Worm (Caenorhabditis elegans) whole organism, young adult: Measurements from ENCODE around the gene Y66H1A.8.

Experiments used
- D2030.7 ChIP-seq: fragments of 200-800 bp; sonication (Bioruptor generic); IDR thresholded peaks from 2 replicates; pipeline ENCODE4 v1.3.6; 2022; ENCODE audit warnings: missing genetic modification reagents, missing genetic modification characterization, missing compliant biosample characterization
- F10E7.11 ChIP-seq: sonication (generic microtip); optimal IDR thresholded peaks from 2 replicates; lab custom pipeline; 2017; ENCODE audit warnings: mild to moderate bottlenecking, missing genetic modification characterization, moderate library complexity, missing compliant biosample characterization
- F33H1.4 ChIP-seq: fragments of 200-800 bp; sonication (Bioruptor generic); IDR thresholded peaks from 2 replicates; pipeline ENCODE4 v1.3.6; 2022; ENCODE audit warnings: missing genetic modification reagents, missing genetic modification characterization, missing compliant biosample characterization
- F49E8.2 ChIP-seq: sonication (generic microtip); optimal IDR thresholded peaks from 3 replicates; lab custom pipeline; 2017; ENCODE audit warnings: missing genetic modification characterization, mild to moderate bottlenecking, missing compliant biosample characterization, antibody characterized with exemption, moderate library complexity; ENCODE audit not compliant: insufficient read depth
- F52B5.7 ChIP-seq: sonication (generic microtip); optimal IDR thresholded peaks from 2 replicates; lab custom pipeline; 2016; ENCODE audit warnings: mild to moderate bottlenecking, missing genetic modification characterization, missing compliant biosample characterization
- K11D2.4 ChIP-seq: fragments of 200-800 bp; sonication (Bioruptor generic); IDR thresholded peaks from 2 replicates; pipeline ENCODE4 v1.3.6; 2022; ENCODE audit warnings: missing genetic modification reagents, missing genetic modification characterization, missing compliant biosample characterization
- Y56A3A.18 ChIP-seq: fragments of 200-800 bp; sonication (Bioruptor generic); IDR thresholded peaks from 2 replicates; pipeline ENCODE4 v1.3.6; 2022; ENCODE audit warnings: missing genetic modification reagents, missing genetic modification characterization, missing compliant biosample characterization
- attf-3 ChIP-seq: fragments of 200-800 bp; sonication (Bioruptor generic); conservative IDR thresholded peaks from 2 replicates; pipeline ENCODE4 v1.3.6; 2022; ENCODE audit warnings: missing genetic modification reagents, missing genetic modification characterization, missing compliant biosample characterization
- attf-5 ChIP-seq: fragments of 200-800 bp; sonication (Bioruptor generic); optimal IDR thresholded peaks from 2 replicates; lab custom pipeline; 2018; ENCODE audit warnings: mild to moderate bottlenecking, missing genetic modification characterization, missing compliant biosample characterization
- attf-6 ChIP-seq: fragments of 200-800 bp; sonication (Bioruptor generic); IDR thresholded peaks from 2 replicates; pipeline ENCODE4 v1.3.6; 2022; ENCODE audit warnings: missing genetic modification reagents, missing genetic modification characterization, missing compliant biosample characterization
- ccch-3 ChIP-seq: fragments of 200-800 bp; sonication (Bioruptor generic); optimal IDR thresholded peaks from 2 replicates; lab custom pipeline; 2018; ENCODE audit warnings: mild to moderate bottlenecking, missing genetic modification characterization, missing compliant biosample characterization
- cebp-1 ChIP-seq, 2 experiments: fragments of 200-800 bp in 1 of 2; sonication (Bioruptor generic) in 1 of 2; sonication (generic microtip) in 1 of 2; IDR thresholded peaks in 1 of 2; optimal IDR thresholded peaks in 1 of 2; 2 replicates each; pipeline versions ENCODE4 v1.3.6 to Lab custom; 2017 to 2022; ENCODE audit warnings: missing compliant biosample characterization in 2 of 2, missing genetic modification characterization in 2 of 2, mild to moderate bottlenecking in 1 of 2, missing genetic modification reagents in 1 of 2, moderate library complexity in 1 of 2
- ceh-91 ChIP-seq: fragments of 200-800 bp; sonication (Bioruptor generic); IDR thresholded peaks from 2 replicates; pipeline ENCODE4 v1.3.6; 2022; ENCODE audit warnings: missing genetic modification reagents, missing genetic modification characterization, missing compliant biosample characterization
- die-1 ChIP-seq: sonication (generic microtip); optimal IDR thresholded peaks from 2 replicates; lab custom pipeline; 2016; ENCODE audit warnings: missing genotype, mild to moderate bottlenecking, missing genetic modification characterization, missing compliant biosample characterization
- dox-1 ChIP-seq: fragments of 200-800 bp; sonication (Bioruptor generic); IDR thresholded peaks from 2 replicates; pipeline ENCODE4 v1.3.6; 2022; ENCODE audit warnings: missing genetic modification reagents, missing genetic modification characterization, missing compliant biosample characterization
- dpl-1 ChIP-seq: fragments of 150-350 bp; optimal IDR thresholded peaks from 2 replicates; lab custom pipeline; 2014; ENCODE audit warnings: missing biosample characterization, missing genetic modification reagents, missing genetic modification characterization
- efl-1 ChIP-seq: fragments of 150-350 bp; optimal IDR thresholded peaks from 2 replicates; lab custom pipeline; 2014; ENCODE audit warnings: missing biosample characterization, missing genetic modification reagents, missing genetic modification characterization
- egrh-3 ChIP-seq: fragments of 200-800 bp; sonication (Bioruptor generic); IDR thresholded peaks from 2 replicates; pipeline ENCODE4 v1.3.6; 2022; ENCODE audit warnings: missing genetic modification reagents, missing genetic modification characterization, missing compliant biosample characterization
- ets-4 ChIP-seq: fragments of 200-800 bp; sonication (Bioruptor generic); optimal IDR thresholded peaks from 2 replicates; lab custom pipeline; 2018; ENCODE audit warnings: mild to moderate bottlenecking, missing genetic modification characterization, missing compliant biosample characterization
- fkh-3 ChIP-seq: sonication (generic microtip); optimal IDR thresholded peaks from 2 replicates; lab custom pipeline; 2016; ENCODE audit warnings: mild to moderate bottlenecking, missing genetic modification characterization, missing compliant biosample characterization
- hmg-1.2 ChIP-seq: fragments of 200-800 bp; sonication (Bioruptor generic); IDR thresholded peaks from 2 replicates; pipeline ENCODE4 v1.3.6; 2022; ENCODE audit warnings: missing genetic modification reagents, missing genetic modification characterization, missing compliant biosample characterization
- hsf-1 ChIP-seq: fragments of 200-800 bp; sonication (Bioruptor generic); IDR thresholded peaks from 2 replicates; pipeline ENCODE4 v1.3.6; 2022; ENCODE audit warnings: missing genetic modification reagents, missing genetic modification characterization, missing compliant biosample characterization
- lin-26 ChIP-seq: fragments of 200-800 bp; sonication (Bioruptor generic); IDR thresholded peaks from 2 replicates; pipeline ENCODE4 v1.3.6; 2022; ENCODE audit warnings: missing genetic modification reagents, missing genetic modification characterization, missing compliant biosample characterization
- lin-35 ChIP-seq, 3 experiments: fragments of 150-350 bp in 2 of 3; sonication (generic microtip) in 1 of 3; optimal IDR thresholded peaks; 2 replicates each; lab custom pipeline; 2014 to 2018; ENCODE audit warnings: missing biosample characterization in 3 of 3, missing genetic modification characterization in 3 of 3, missing genetic modification reagents in 3 of 3
- lin-54 ChIP-seq: fragments of 200-800 bp; sonication (Bioruptor generic); optimal IDR thresholded peaks from 2 replicates; lab custom pipeline; 2018; ENCODE audit warnings: mild to moderate bottlenecking, missing genetic modification characterization, missing compliant biosample characterization
- lsl-1 ChIP-seq: fragments of 200-800 bp; sonication (Bioruptor generic); optimal IDR thresholded peaks from 2 replicates; lab custom pipeline; 2018; ENCODE audit warnings: mild to moderate bottlenecking, missing genetic modification characterization, moderate library complexity, missing compliant biosample characterization
- madf-6 ChIP-seq: fragments of 200-800 bp; sonication (Bioruptor generic); IDR thresholded peaks from 2 replicates; pipeline ENCODE4 v1.3.6; 2022; ENCODE audit warnings: missing genetic modification reagents, missing genetic modification characterization, missing compliant biosample characterization
- madf-8 ChIP-seq: fragments of 200-800 bp; sonication (Bioruptor generic); conservative IDR thresholded peaks from 2 replicates; pipeline ENCODE4 v1.3.6; 2022; ENCODE audit warnings: missing genetic modification reagents, missing genetic modification characterization, missing compliant biosample characterization
- mcd-1 ChIP-seq: fragments of 200-800 bp; sonication (Bioruptor generic); IDR thresholded peaks from 2 replicates; pipeline ENCODE4 v1.3.6; 2022; ENCODE audit warnings: missing genetic modification reagents, missing genetic modification characterization, missing compliant biosample characterization
- nfyb-1 ChIP-seq: fragments of 200-800 bp; sonication (Bioruptor generic); IDR thresholded peaks from 2 replicates; pipeline ENCODE4 v1.3.6; 2022; ENCODE audit warnings: missing genetic modification reagents, missing genetic modification characterization, missing compliant biosample characterization
- pbrm-1 ChIP-seq: fragments of 200-800 bp; sonication (Bioruptor generic); IDR thresholded peaks from 2 replicates; pipeline ENCODE4 v1.3.6; 2022; ENCODE audit warnings: missing genetic modification reagents, missing genetic modification characterization, missing compliant biosample characterization
- rcor-1 ChIP-seq: fragments of 200-800 bp; sonication (Bioruptor generic); IDR thresholded peaks from 2 replicates; pipeline ENCODE4 v1.3.6; 2022; ENCODE audit warnings: missing genetic modification reagents, missing genetic modification characterization, missing compliant biosample characterization
- sdz-38 ChIP-seq: sonication (generic microtip); optimal IDR thresholded peaks from 2 replicates; lab custom pipeline; 2016; ENCODE audit warnings: missing genotype, missing genetic modification characterization, missing compliant biosample characterization
- sea-2 ChIP-seq: fragments of 200-800 bp; sonication (Bioruptor generic); IDR thresholded peaks from 2 replicates; pipeline ENCODE4 v1.3.6; 2022; ENCODE audit warnings: missing genetic modification characterization, missing compliant biosample characterization
- snpc-1.1 ChIP-seq: sonication (generic microtip); optimal IDR thresholded peaks from 2 replicates; lab custom pipeline; 2017; ENCODE audit warnings: missing genetic modification characterization, mild to moderate bottlenecking, missing compliant biosample characterization, antibody characterized with exemption, moderate library complexity, missing genotype, missing genetic modification reagents; ENCODE audit not compliant: insufficient read depth
- snpc-1.3 ChIP-seq: sonication (generic microtip); optimal IDR thresholded peaks from 2 replicates; lab custom pipeline; 2017; ENCODE audit warnings: missing genetic modification characterization, mild to moderate bottlenecking, missing compliant biosample characterization, antibody characterized with exemption, moderate library complexity, missing genotype, missing genetic modification reagents; ENCODE audit not compliant: insufficient read depth
- snpc-4 ChIP-seq, 5 experiments: fragments of 150-350 bp in 1 of 5; sonication (generic microtip) in 4 of 5; optimal IDR thresholded peaks; 2 replicates each; lab custom pipeline; 2014 to 2018; ENCODE audit warnings: missing genetic modification characterization in 5 of 5, missing biosample characterization in 3 of 5, antibody characterized with exemption in 2 of 5, mild to moderate bottlenecking in 2 of 5, missing compliant biosample characterization in 2 of 5, missing genotype in 2 of 5, moderate library complexity in 2 of 5, missing genetic modification reagents in 1 of 5
- tbp1 ChIP-seq: fragments of 200-800 bp; sonication (Bioruptor generic); optimal IDR thresholded peaks from 2 replicates; lab custom pipeline; 2018; ENCODE audit warnings: mild to moderate bottlenecking, missing genetic modification characterization, missing compliant biosample characterization
- tlf-1 ChIP-seq: fragments of 200-800 bp; sonication (Bioruptor generic); optimal IDR thresholded peaks from 2 replicates; lab custom pipeline; 2018; ENCODE audit warnings: mild to moderate bottlenecking, missing genetic modification characterization, missing compliant biosample characterization
- unc-130 ChIP-seq: sonication (generic microtip); optimal IDR thresholded peaks from 2 replicates; lab custom pipeline; 2016; ENCODE audit warnings: missing genetic modification reagents, missing genetic modification characterization, missing compliant biosample characterization
- xnd-1 ChIP-seq: sonication (generic microtip); optimal IDR thresholded peaks from 2 replicates; lab custom pipeline; 2016; ENCODE audit warnings: missing genotype, missing genetic modification reagents, missing genetic modification characterization, missing compliant biosample characterization
- zfh-2 ChIP-seq: fragments of 200-800 bp; sonication (Bioruptor generic); conservative IDR thresholded peaks from 2 replicates; pipeline ENCODE4 v1.3.6; 2022; ENCODE audit warnings: missing genetic modification reagents, missing genetic modification characterization, missing compliant biosample characterization
- ztf-28 ChIP-seq: fragments of 200-800 bp; sonication (Bioruptor generic); IDR thresholded peaks from 2 replicates; pipeline ENCODE4 v1.3.6; 2022; ENCODE audit warnings: missing genetic modification reagents, missing genetic modification characterization, missing compliant biosample characterization

Y66H1A.8 gene

ce11 chrIV:426597-426996, 28.1 kb downstream of the Y66H1A.8 start:
- TF ChIP-seq zfh-2 (GFP tag; lab: Robert Waterston, UW) (peak; percentile 81), egrh-3 (peak; percentile 95), Y56A3A.18 (no peak), hsf-1 (no peak), sdz-38 (tag; lab: Kevin White, UChicago) (no peak), fkh-3 (no peak), lin-26 (GFP tag; lab: Robert Waterston, UW) (no peak), cebp-1 (GFP tag; IDR thresholded peaks at IDR 0.05; lab: Robert Waterston, UW) (no peak), cebp-1 (tag; optimal IDR thresholded peaks at IDR 0.05; lab: Kevin White, UChicago) (no peak), ets-4 (no peak), F49E8.2 (tag; lab: Kevin White, UChicago) (no peak)

ce11 chrIV:425995-426394, 28.7 kb downstream of the Y66H1A.8 start, which contains the start of gene garr-1:
TSS of gene garr-1 (plus strand) at chrIV:426168.
- peak; percentile 68; the same call in 1 of the 2 replicates for TF ChIP-seq egrh-3
- no peak for TF ChIP-seq nfyb-1 (GFP tag; lab: Robert Waterston, UW)

- TF ChIP-seq attf-3 (GFP tag; lab: Robert Waterston, UW): no peak
- peak; percentile 31; the same call in 1 of the 2 replicates for TF ChIP-seq mcd-1 (GFP tag; lab: Robert Waterston, UW)
- peak; percentile 35 for TF ChIP-seq snpc-4 (GFP tag; optimal IDR thresholded peaks at IDR 0.05; lab: Kevin White, UChicago)
- peak in 2 of 4 experiments; percentile 51 to 52 for TF ChIP-seq snpc-4 (tag; optimal IDR thresholded peaks at IDR 0.05; lab: Kevin White, UChicago)
- TF ChIP-seq snpc-1.1 (tag; lab: Kevin White, UChicago): peak; percentile 36
- TF ChIP-seq F33H1.4: peak; percentile 87
- TF ChIP-seq tlf-1 (GFP tag; lab: Kevin White, UChicago): peak; percentile 2
- peak; percentile 76 for TF ChIP-seq xnd-1 (tag; lab: Kevin White, UChicago)
- no peak for TF ChIP-seq unc-130 (GFP tag; lab: Kevin White, UChicago)
- peak; percentile 27 for TF ChIP-seq tbp1 (GFP tag; lab: Kevin White, UChicago)
- TF ChIP-seq sea-2 (GFP tag; lab: Robert Waterston, UW): no peak
- TF ChIP-seq pbrm-1: 0 out of 2 replicates have a peak, but pooled peaks have one; percentile 20
- peak; percentile 31 for TF ChIP-seq snpc-1.3 (tag; lab: Kevin White, UChicago)
- peak in 1 of 3 experiments; percentile 19 for TF ChIP-seq lin-35 (GFP tag; optimal IDR thresholded peaks at IDR 0.05; lab: Kevin White, UChicago)
- TF ChIP-seq madf-8 (GFP tag; lab: Robert Waterston, UW): no peak; the same call in 1 of the 2 replicates
- TF ChIP-seq D2030.7 (GFP tag; lab: Robert Waterston, UW): peak; percentile 75
- TF ChIP-seq dpl-1 (GFP tag; lab: Kevin White, UChicago): peak; percentile 60
- TF ChIP-seq hmg-1.2 (GFP tag; lab: Robert Waterston, UW): peak; percentile 31; the same call in 1 of the 2 replicates
- no peak for TF ChIP-seq F10E7.11 (tag; lab: Kevin White, UChicago)
- no peak for TF ChIP-seq die-1 (tag; lab: Kevin White, UChicago)
- peak; percentile 18; the same call in 1 of the 2 replicates for TF ChIP-seq dox-1 (GFP tag; lab: Robert Waterston, UW)
- peak; percentile 74; the same call in 1 of the 2 replicates for TF ChIP-seq madf-6 (GFP tag; lab: Robert Waterston, UW)
- TF ChIP-seq K11D2.4: no peak
- TF ChIP-seq ceh-91: peak; percentile 37; the same call in 1 of the 2 replicates
- 0 out of 2 replicates have a peak, but pooled peaks have one; percentile 21 for TF ChIP-seq rcor-1
- TF ChIP-seq ztf-28 (GFP tag; lab: Robert Waterston, UW): no peak
- no peak for TF ChIP-seq sdz-38 (tag; lab: Kevin White, UChicago)
- TF ChIP-seq ccch-3: no peak
- TF ChIP-seq attf-6 (GFP tag; lab: Robert Waterston, UW): no peak
- TF ChIP-seq attf-5 (GFP tag; lab: Kevin White, UChicago): peak; percentile 33
- TF ChIP-seq lsl-1: peak; percentile 62
- peak; percentile 81 for TF ChIP-seq efl-1
- TF ChIP-seq lin-54: peak; percentile 65
- no peak for TF ChIP-seq F52B5.7
These were observed 29.2 kb downstream of the Y66H1A.8 start for ce11 chrIV:425546-425945.
